Fruit fly (Drosophila melanogaster) whole organism, embryonic: Measurements from ENCODE around the gene CG15597.

ENCODE experiments used
- Adf1 ChIP-seq: fragments of 200-800 bp; sonication (Bioruptor generic); IDR thresholded peaks from 2 replicates; pipeline ENCODE4 v1.3.6; 2022; ENCODE audit warnings: missing biosample characterization, missing genetic modification characterization
- CG11398 ChIP-seq: fragments of 200-800 bp; sonication (Bioruptor generic); optimal IDR thresholded peaks from 2 replicates; lab custom pipeline; 2016; ENCODE audit warnings: missing biosample characterization, missing genetic modification characterization
- CG12219 ChIP-seq: fragments of 200-800 bp; sonication (Bioruptor generic); optimal IDR thresholded peaks from 3 replicates; lab custom pipeline; 2018; ENCODE audit warnings: missing biosample characterization, mild to moderate bottlenecking, missing genetic modification characterization
- CG12236 ChIP-seq: fragments of 200-800 bp; sonication (Bioruptor generic); optimal IDR thresholded peaks from 2 replicates; lab custom pipeline; 2016; ENCODE audit warnings: missing biosample characterization, missing genetic modification characterization
- CG1529 ChIP-seq: fragments of 200-800 bp; sonication (Bioruptor generic); optimal IDR thresholded peaks from 3 replicates; lab custom pipeline; 2018; ENCODE audit warnings: missing biosample characterization, missing genetic modification characterization
- CG1647 ChIP-seq: fragments of 200-800 bp; sonication (Bioruptor generic); optimal IDR thresholded peaks from 3 replicates; lab custom pipeline; 2016; ENCODE audit warnings: missing biosample characterization, missing genetic modification characterization
- CG17802 ChIP-seq: fragments of 200-800 bp; sonication (Bioruptor generic); optimal IDR thresholded peaks from 2 replicates; lab custom pipeline; 2018; ENCODE audit warnings: missing biosample characterization, mild to moderate bottlenecking, missing genetic modification characterization, moderate library complexity
- CG2712 ChIP-seq: fragments of 200-800 bp; optimal IDR thresholded peaks from 3 replicates; lab custom pipeline; 2019; ENCODE audit warnings: missing biosample characterization, mild to moderate bottlenecking, missing genetic modification characterization, moderate library complexity
- CG31441 ChIP-seq: fragments of 200-800 bp; sonication (Bioruptor generic); IDR thresholded peaks from 2 replicates; pipeline ENCODE4 v1.3.6; 2022; ENCODE audit warnings: missing biosample characterization, missing genetic modification characterization
- CG33213 ChIP-seq: fragments of 200-800 bp; sonication (Bioruptor generic); optimal IDR thresholded peaks from 3 replicates; lab custom pipeline; 2016; ENCODE audit warnings: missing biosample characterization, missing genetic modification characterization
- CG3726 ChIP-seq: fragments of 200-800 bp; sonication (Bioruptor generic); IDR thresholded peaks from 3 replicates; pipeline ENCODE4, ENCODE4 v1.3.6; 2022; ENCODE audit warnings: missing biosample characterization, missing genetic modification characterization
- CG5180 ChIP-seq: fragments of 200-800 bp; sonication (Bioruptor generic); optimal IDR thresholded peaks from 3 replicates; lab custom pipeline; 2017; ENCODE audit warnings: missing biosample characterization, missing genetic modification characterization, mild to moderate bottlenecking, moderate library complexity, missing genetic modification reagents
- CG6175 ChIP-seq: fragments of 200-800 bp; sonication (Bioruptor generic); IDR thresholded peaks from 3 replicates; pipeline ENCODE4 v1.3.6; 2022; ENCODE audit warnings: missing biosample characterization, missing genetic modification characterization
- CG7839 ChIP-seq: fragments of 200-800 bp; sonication (Bioruptor generic); optimal IDR thresholded peaks from 3 replicates; lab custom pipeline; 2018; ENCODE audit warnings: missing biosample characterization, mild to moderate bottlenecking, missing genetic modification characterization, moderate library complexity
- Deaf1 ChIP-seq: fragments of 200-800 bp; optimal IDR thresholded peaks from 3 replicates; lab custom pipeline; 2019; ENCODE audit warnings: missing biosample characterization, mild to moderate bottlenecking, missing genetic modification characterization, moderate library complexity
- Elba2 ChIP-seq: fragments of 200-800 bp; sonication (Bioruptor generic); optimal IDR thresholded peaks from 3 replicates; lab custom pipeline; 2016; ENCODE audit warnings: missing biosample characterization, missing genetic modification characterization
- Ets65A ChIP-seq: fragments of 200-800 bp; sonication (Bioruptor generic); peaks from one replicate; lab custom pipeline; 2016; ENCODE audit warnings: missing biosample characterization, missing genetic modification characterization
- Hr39 ChIP-seq: fragments of >200 bp; optimal IDR thresholded peaks from 2 replicates; lab custom pipeline; 2017
- Hr78 ChIP-seq, 2 experiments: fragments of 200-800 bp in 1 of 2; fragments of >200 bp in 1 of 2; sonication (Bioruptor generic) in 1 of 2; optimal IDR thresholded peaks; 2 replicates each; lab custom pipeline; 2017 to 2019; ENCODE audit warnings: missing biosample characterization in 2 of 2, missing genetic modification characterization in 2 of 2, mild to moderate bottlenecking in 1 of 2, moderate library complexity in 1 of 2
- NFAT ChIP-seq: fragments of 200-800 bp; sonication (Bioruptor generic); IDR thresholded peaks from 2 replicates; pipeline ENCODE4 v1.3.6; 2022; ENCODE audit warnings: missing biosample characterization, missing genetic modification characterization
- Sry-β ChIP-seq: fragments of 200-800 bp; sonication (Bioruptor generic); optimal IDR thresholded peaks from 2 replicates; lab custom pipeline; 2018; ENCODE audit warnings: missing biosample characterization, mild to moderate bottlenecking, missing genetic modification characterization, moderate library complexity
- ara ChIP-seq: fragments of 200-800 bp; sonication (Bioruptor generic); IDR thresholded peaks from 2 replicates; pipeline ENCODE4 v1.3.6; 2022; ENCODE audit warnings: missing biosample characterization, missing genetic modification characterization
- ci ChIP-seq: fragments of 200-800 bp; sonication (Bioruptor generic); IDR thresholded peaks from 3 replicates; pipeline ENCODE4 v1.3.6; 2022; ENCODE audit warnings: missing biosample characterization, missing genetic modification characterization
- crol ChIP-seq: fragments of 200-800 bp; sonication (Bioruptor generic); IDR thresholded peaks from 2 replicates; pipeline ENCODE4 v1.3.6; 2022; ENCODE audit warnings: missing biosample characterization, missing genetic modification characterization
- dmrt11E ChIP-seq: fragments of 200-800 bp; sonication (Bioruptor generic); optimal IDR thresholded peaks from 3 replicates; lab custom pipeline; 2018; ENCODE audit warnings: missing biosample characterization, mild to moderate bottlenecking, missing genetic modification characterization, moderate library complexity
- fd96Cb ChIP-seq: fragments of 200-800 bp; sonication (Bioruptor generic); optimal IDR thresholded peaks from 2 replicates; lab custom pipeline; 2018; ENCODE audit warnings: missing biosample characterization, mild to moderate bottlenecking, missing genetic modification characterization, moderate library complexity
- gfzf ChIP-seq: fragments of 200-800 bp; sonication (Bioruptor generic); optimal IDR thresholded peaks from 2 replicates; lab custom pipeline; 2016; ENCODE audit warnings: missing biosample characterization, mild to moderate bottlenecking, missing genetic modification characterization, moderate library complexity
- hb ChIP-seq: fragments of 200-800 bp; sonication (Bioruptor generic); IDR thresholded peaks from 3 replicates; pipeline ENCODE4 v1.3.6; 2022; ENCODE audit warnings: missing biosample characterization, missing genetic modification characterization; ENCODE audit not compliant: partially characterized antibody
- pfk ChIP-seq: fragments of 200-800 bp; sonication (Bioruptor generic); optimal IDR thresholded peaks from 2 replicates; lab custom pipeline; 2018; ENCODE audit warnings: missing biosample characterization, mild to moderate bottlenecking, missing genetic modification characterization, moderate library complexity
- sc ChIP-seq, 3 experiments: fragments of >200 bp in 2 of 3; fragments of 200-800 bp in 1 of 3; sonication (Bioruptor generic) in 1 of 3; optimal IDR thresholded peaks; 2 replicates in 2 of 3; 3 replicates in 1 of 3; lab custom pipeline; 2017; ENCODE audit warnings: mild to moderate bottlenecking in 1 of 3, missing biosample characterization in 1 of 3, missing genetic modification characterization in 1 of 3, missing genetic modification reagents in 1 of 3
- vvl ChIP-seq: fragments of 200-800 bp; sonication (Bioruptor generic); IDR thresholded peaks from 2 replicates; pipeline ENCODE4 v1.3.6; 2022; ENCODE audit warnings: missing biosample characterization, missing genetic modification characterization

CG15597 gene

DNA sequence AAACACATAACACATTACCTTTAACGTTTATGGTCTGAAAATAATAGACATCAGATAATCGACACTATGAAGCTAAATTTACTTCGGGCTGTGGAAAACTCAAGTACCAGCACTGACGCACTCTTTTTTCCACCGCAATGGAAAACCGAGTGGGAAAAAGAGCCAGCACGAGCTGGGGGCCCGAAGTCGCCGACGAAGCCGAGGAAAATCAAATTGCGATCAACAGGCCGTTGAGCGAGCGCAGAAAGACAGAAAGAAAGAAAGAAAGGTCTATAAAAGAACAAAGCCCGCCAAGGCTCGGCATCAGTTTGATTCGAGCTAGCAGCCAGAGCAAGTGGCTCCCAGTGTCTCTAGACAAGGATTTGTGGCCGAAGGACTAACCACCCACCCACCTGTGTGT is 6.8 kb downstream of the CG15597 start, which contains the start of gene Osi12:
Gene Osi12, plus strand, starts transcription at position 301 of the 400 bp plus-strand sequence.
- TF ChIP-seq Deaf1 (peak; percentile 54), Sry-β (GFP tag; lab: Kevin White, UChicago) (peak; percentile 79), Hr39 (lab: Kevin White, UChicago) (no peak), hb (GFP tag; lab: Robert Waterston, UW) (no peak)

dm6 chr3R:6269986-6270385 is 15.0 kb downstream of the CG15597 start:
- TF ChIP-seq CG11398 (GFP tag; lab: Kevin White, UChicago), result no peak
- TF ChIP-seq Ets65A (GFP tag; lab: Kevin White, UChicago), result peak; percentile 71

DNA sequence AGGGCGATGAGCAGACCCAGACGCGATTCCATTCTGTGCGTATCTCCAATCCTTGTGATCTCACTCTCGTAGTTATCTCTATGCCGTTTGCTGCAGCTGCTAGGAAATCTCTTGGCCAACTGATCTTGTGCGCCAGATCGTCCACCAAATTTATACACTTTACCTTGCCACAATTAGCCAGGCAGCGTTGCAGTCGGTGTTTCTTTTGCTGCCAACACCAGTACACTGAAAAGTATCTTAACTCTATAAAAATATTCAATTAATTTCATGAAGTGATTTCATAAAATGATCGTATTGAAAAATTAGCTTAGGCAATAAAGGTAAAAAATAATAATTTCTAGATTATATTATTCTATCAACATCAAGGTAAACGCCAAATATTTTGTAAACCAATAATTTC is 16.3 kb downstream of the CG15597 start, which contains the start of gene Osi11:
Gene Osi11, minus strand, starts transcription at position 101 of the 400 bp plus-strand sequence.
- TF ChIP-seq CG2712, result no peak
- TF ChIP-seq NFAT (GFP tag; lab: Robert Waterston, UW), result no peak
- TF ChIP-seq pfk (GFP tag; lab: Kevin White, UChicago), result no peak
- TF ChIP-seq Hr78 (GFP tag; optimal IDR thresholded peaks at IDR 0.05; lab: Kevin White, UChicago), result no peak
- TF ChIP-seq CG7839, result no peak

DNA sequence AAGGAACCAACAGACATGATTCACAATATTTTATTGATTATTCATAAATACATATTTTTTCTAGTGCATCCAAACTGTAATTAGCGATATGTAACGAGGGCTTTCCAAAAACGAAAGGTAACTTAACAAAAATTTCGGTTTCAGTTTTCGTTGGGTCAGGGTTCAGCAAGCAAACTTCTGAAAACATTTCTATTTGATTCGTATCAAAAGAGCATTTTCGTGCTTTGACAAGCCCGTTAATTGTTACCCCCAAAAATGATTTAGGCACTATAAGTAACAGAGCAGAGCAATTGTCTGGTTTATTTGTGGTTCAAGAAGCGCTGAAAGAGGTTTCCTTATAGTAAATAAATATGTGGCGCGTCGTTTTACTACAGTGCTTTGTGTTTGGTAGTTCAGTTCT is 19.1 kb downstream of the CG15597 start, which contains the start of gene Osi10b:
Gene Osi10b, plus strand, starts transcription at position 301 of the 400 bp plus-strand sequence.
- TF ChIP-seq Elba2 (GFP tag; lab: Kevin White, UChicago), result no peak
- peak; percentile 6 for TF ChIP-seq Ets65A (GFP tag; lab: Kevin White, UChicago)
- TF ChIP-seq fd96Cb (tag; lab: Kevin White, UChicago), result no peak

- no peak for TF ChIP-seq CG31441 (GFP tag; lab: Robert Waterston, UW)
- TF ChIP-seq dmrt11E (tag; lab: Kevin White, UChicago), result no peak
- no peak for TF ChIP-seq Elba2 (GFP tag; lab: Kevin White, UChicago)
- no peak for TF ChIP-seq sc (optimal IDR thresholded peaks at IDR 0.05; lab: Kevin White, UChicago)
- TF ChIP-seq sc (GFP tag; optimal IDR thresholded peaks at IDR 0.05; lab: Kevin White, UChicago), result no peak
- no peak for TF ChIP-seq CG33213 (GFP tag; lab: Kevin White, UChicago)
- TF ChIP-seq ara (GFP tag; lab: Robert Waterston, UW), result no peak
- TF ChIP-seq gfzf (GFP tag; lab: Kevin White, UChicago), result no peak
Measured at dm6 chr3R:6263658-6264057, 21.3 kb downstream of the CG15597 start, which contains the start of gene Osi10a. TSS of gene Osi10a (plus strand) at chr3R:6263958.

- TF ChIP-seq CG12219 (GFP tag; lab: Kevin White, UChicago) (no peak), Adf1 (peak; percentile 38), CG17802 (tag; lab: Kevin White, UChicago) (no peak), CG1529 (GFP tag; lab: Kevin White, UChicago) (no peak), Ets65A (GFP tag; lab: Kevin White, UChicago) (peak; percentile 40), CG6175 (0 out of 3 replicates have a peak, but pooled peaks have one; percentile 18), CG12236 (GFP tag; lab: Kevin White, UChicago) (no peak), CG5180 (GFP tag; lab: Kevin White, UChicago) (peak; percentile 33), Deaf1 (peak; percentile 88), CG1647 (GFP tag; lab: Kevin White, UChicago) (no peak), vvl (0 out of 2 replicates have a peak, but pooled peaks have one; percentile 25), ci (GFP tag; lab: Robert Waterston, UW) (0 out of 3 replicates have a peak, but pooled peaks have one; percentile 13), crol (0 out of 2 replicates have a peak, but pooled peaks have one; percentile 27), CG3726 (GFP tag; lab: Robert Waterston, UW) (no peak)
- TF ChIP-seq, all 482 proteins: peak for 8
Measured at dm6 chr3R:6259837-6260236, 25.2 kb downstream of the CG15597 start, which contains the start of gene Osi9. TSS of gene Osi9 (plus strand) at chr3R:6260211.
